Fruit fly (Drosophila melanogaster) whole organism, embryonic: ENCODE results near the gene Trm1.

Source experiments
- B-H1 ChIP-seq: fragments of 200-800 bp; sonication (Bioruptor generic); IDR thresholded peaks from 3 replicates; pipeline ENCODE4 v1.3.6; 2022; ENCODE audit warnings: missing biosample characterization, missing genetic modification characterization
- B-H2 ChIP-seq: fragments of 200-800 bp; sonication (Bioruptor generic); optimal IDR thresholded peaks from 2 replicates; lab custom pipeline; 2018; ENCODE audit warnings: missing biosample characterization, mild to moderate bottlenecking, missing genetic modification characterization
- BtbVII ChIP-seq: fragments of 200-800 bp; sonication (Bioruptor generic); optimal IDR thresholded peaks from 3 replicates; lab custom pipeline; 2017; ENCODE audit warnings: missing biosample characterization, mild to moderate bottlenecking, missing genetic modification characterization
- CG11093 ChIP-seq: fragments of 200-800 bp; sonication (Bioruptor generic); IDR thresholded peaks from 3 replicates; pipeline ENCODE4 v1.3.6; 2022; ENCODE audit warnings: missing biosample characterization, missing genetic modification characterization
- CG15696 ChIP-seq: fragments of 200-800 bp; sonication (Bioruptor generic); optimal IDR thresholded peaks from 2 replicates; lab custom pipeline; 2019; ENCODE audit warnings: missing biosample characterization, mild to moderate bottlenecking, missing genetic modification characterization, moderate library complexity
- CG3065 ChIP-seq: fragments of 200-800 bp; sonication (Bioruptor generic); optimal IDR thresholded peaks from 2 replicates; lab custom pipeline; 2016; ENCODE audit warnings: missing biosample characterization, missing genetic modification characterization
- CG33213 ChIP-seq: fragments of 200-800 bp; sonication (Bioruptor generic); optimal IDR thresholded peaks from 3 replicates; lab custom pipeline; 2016; ENCODE audit warnings: missing biosample characterization, missing genetic modification characterization
- CG34376 ChIP-seq: fragments of 200-800 bp; sonication (Bioruptor generic); optimal IDR thresholded peaks from 2 replicates; lab custom pipeline; 2018; ENCODE audit warnings: missing biosample characterization, mild to moderate bottlenecking, missing genetic modification characterization
- CG4707 ChIP-seq: fragments of 200-800 bp; sonication (Bioruptor generic); optimal IDR thresholded peaks from 2 replicates; lab custom pipeline; 2018; ENCODE audit warnings: missing biosample characterization, mild to moderate bottlenecking, missing genetic modification characterization, moderate library complexity
- CG6683 ChIP-seq: fragments of 200-800 bp; sonication (Bioruptor generic); optimal IDR thresholded peaks from 2 replicates; lab custom pipeline; 2017; ENCODE audit warnings: missing biosample characterization, mild to moderate bottlenecking, missing genetic modification characterization, missing genetic modification reagents
- CG7745 ChIP-seq: fragments of 200-800 bp; sonication (Bioruptor generic); optimal IDR thresholded peaks from 2 replicates; lab custom pipeline; 2018; ENCODE audit warnings: missing biosample characterization, mild to moderate bottlenecking, missing genetic modification characterization, moderate library complexity
- CG7839 ChIP-seq: fragments of 200-800 bp; sonication (Bioruptor generic); optimal IDR thresholded peaks from 3 replicates; lab custom pipeline; 2018; ENCODE audit warnings: missing biosample characterization, mild to moderate bottlenecking, missing genetic modification characterization, moderate library complexity
- CG7963 ChIP-seq: fragments of 200-800 bp; sonication (Bioruptor generic); IDR thresholded peaks from 3 replicates; pipeline ENCODE4 v1.3.6; 2022; ENCODE audit warnings: missing biosample characterization, missing genetic modification characterization; ENCODE audit not compliant: partially characterized antibody
- CHES-1-like ChIP-seq: fragments of 200-800 bp; sonication (Bioruptor generic); optimal IDR thresholded peaks from 2 replicates; lab custom pipeline; 2016; ENCODE audit warnings: missing biosample characterization, missing genetic modification characterization
- CkIIα-i1 ChIP-seq: fragments of 200-800 bp; sonication (Bioruptor generic); IDR thresholded peaks from 2 replicates; pipeline ENCODE4 v1.3.6; 2022; ENCODE audit warnings: missing biosample characterization, missing genetic modification characterization
- D19B ChIP-seq: fragments of 200-800 bp; sonication (Bioruptor generic); optimal IDR thresholded peaks from 2 replicates; lab custom pipeline; 2017; ENCODE audit warnings: missing biosample characterization, mild to moderate bottlenecking, missing genetic modification characterization
- Dek ChIP-seq: fragments of 200-800 bp; sonication (Bioruptor generic); optimal IDR thresholded peaks from 3 replicates; lab custom pipeline; 2019; ENCODE audit warnings: missing biosample characterization, mild to moderate bottlenecking, missing genetic modification characterization, moderate library complexity
- Dll ChIP-seq: fragments of 200-800 bp; sonication (Bioruptor generic); IDR thresholded peaks from 4 replicates; pipeline ENCODE4 v1.3.6; 2022; ENCODE audit warnings: missing biosample characterization, missing genetic modification characterization; ENCODE audit not compliant: partially characterized antibody
- Fer2 ChIP-seq: fragments of 200-800 bp; sonication (Bioruptor generic); optimal IDR thresholded peaks from 2 replicates; lab custom pipeline; 2018; ENCODE audit warnings: missing biosample characterization, mild to moderate bottlenecking, missing genetic modification characterization, moderate library complexity
- Lpt ChIP-seq: fragments of >200 bp; optimal IDR thresholded peaks from 2 replicates; lab custom pipeline; 2018; ENCODE audit warnings: missing biosample characterization, missing genetic modification characterization
- MTF-1 ChIP-seq: fragments of 200-800 bp; sonication (Bioruptor generic); optimal IDR thresholded peaks from 2 replicates; lab custom pipeline; 2018; ENCODE audit warnings: missing biosample characterization, mild to moderate bottlenecking, missing genetic modification characterization, borderline replicate concordance
- Max ChIP-seq: fragments of 200-800 bp; sonication (Bioruptor generic); optimal IDR thresholded peaks from 2 replicates; lab custom pipeline; 2016; ENCODE audit warnings: missing biosample characterization, mild to moderate bottlenecking, missing genetic modification characterization
- Mrtf ChIP-seq: fragments of 200-800 bp; sonication (Bioruptor generic); IDR thresholded peaks from 3 replicates; pipeline ENCODE4 v1.3.6; 2022; ENCODE audit warnings: missing biosample characterization, missing genetic modification characterization
- NC2α ChIP-seq: fragments of 200-800 bp; sonication (Bioruptor generic); optimal IDR thresholded peaks from 2 replicates; lab custom pipeline; 2016; ENCODE audit warnings: missing biosample characterization, missing genetic modification characterization
- Neu2 ChIP-seq: fragments of 200-800 bp; sonication (Bioruptor generic); optimal IDR thresholded peaks from 3 replicates; lab custom pipeline; 2016; ENCODE audit warnings: missing biosample characterization, missing genetic modification characterization, borderline replicate concordance
- NfI ChIP-seq: fragments of 200-800 bp; sonication (Bioruptor generic); optimal IDR thresholded peaks from 3 replicates; lab custom pipeline; 2018; ENCODE audit warnings: missing biosample characterization, mild to moderate bottlenecking, missing genetic modification characterization, moderate library complexity
- Ptx1 ChIP-seq: fragments of 200-800 bp; sonication (Bioruptor generic); IDR thresholded peaks from 2 replicates; pipeline ENCODE4 v1.3.6; 2022; ENCODE audit warnings: missing biosample characterization, missing genetic modification characterization
- Ssrp ChIP-seq: fragments of 200-800 bp; sonication (Bioruptor generic); optimal IDR thresholded peaks from 2 replicates; lab custom pipeline; 2018; ENCODE audit warnings: missing biosample characterization, mild to moderate bottlenecking, missing genetic modification characterization, moderate library complexity
- Trl ChIP-seq, 3 experiments: fragments of >200 bp in 2 of 3; fragments of 200-800 bp in 1 of 3; sonication (Bioruptor generic) in 1 of 3; optimal IDR thresholded peaks; 2 replicates in 1 of 3; 3 replicates in 2 of 3; lab custom pipeline; 2016 to 2017; ENCODE audit warnings: missing biosample characterization in 1 of 3, missing genetic modification characterization in 1 of 3
- br ChIP-seq: fragments of >200 bp; optimal IDR thresholded peaks from 2 replicates; lab custom pipeline; 2017
- btn ChIP-seq: fragments of 200-800 bp; sonication (Bioruptor generic); optimal IDR thresholded peaks from 2 replicates; lab custom pipeline; 2016; ENCODE audit warnings: missing biosample characterization, missing genetic modification characterization
- chinmo ChIP-seq: fragments of 200-800 bp; sonication (Bioruptor generic); IDR thresholded peaks from 4 replicates; pipeline ENCODE4 v1.3.6; 2022; ENCODE audit warnings: missing biosample characterization, missing genetic modification characterization; ENCODE audit not compliant: partially characterized antibody
- ftz-f1 ChIP-seq: fragments of 200-800 bp; sonication (Bioruptor generic); optimal IDR thresholded peaks from 2 replicates; lab custom pipeline; 2016; ENCODE audit warnings: missing biosample characterization, missing genetic modification characterization
- grau ChIP-seq: fragments of 200-800 bp; optimal IDR thresholded peaks from 3 replicates; lab custom pipeline; 2019; ENCODE audit warnings: missing biosample characterization, mild to moderate bottlenecking, missing genetic modification characterization, moderate library complexity
- hb ChIP-seq: fragments of 200-800 bp; sonication (Bioruptor generic); IDR thresholded peaks from 3 replicates; pipeline ENCODE4 v1.3.6; 2022; ENCODE audit warnings: missing biosample characterization, missing genetic modification characterization; ENCODE audit not compliant: partially characterized antibody
- inv ChIP-seq: fragments of 200-800 bp; sonication (Bioruptor generic); IDR thresholded peaks from 2 replicates; pipeline ENCODE4 v1.3.6; 2022; ENCODE audit warnings: missing biosample characterization, missing genetic modification characterization; ENCODE audit not compliant: partially characterized antibody
- kay ChIP-seq: fragments of 200-800 bp; sonication (Bioruptor generic); optimal IDR thresholded peaks from 2 replicates; lab custom pipeline; 2016; ENCODE audit warnings: missing biosample characterization, missing genetic modification characterization
- ken ChIP-seq: fragments of 200-800 bp; sonication (Bioruptor generic); IDR thresholded peaks from 3 replicates; pipeline ENCODE4 v1.3.6; 2022; ENCODE audit warnings: missing biosample characterization, missing genetic modification characterization
- lola ChIP-seq, 3 experiments: fragments of >200 bp in 2 of 3; fragments of 200-800 bp in 1 of 3; sonication (Bioruptor generic) in 1 of 3; optimal IDR thresholded peaks; 2 replicates each; lab custom pipeline; 2017 to 2019; ENCODE audit warnings: missing biosample characterization in 3 of 3, missing genetic modification characterization in 3 of 3, mild to moderate bottlenecking in 1 of 3, moderate library complexity in 1 of 3
- nom ChIP-seq: fragments of 200-800 bp; sonication (Bioruptor generic); optimal IDR thresholded peaks from 2 replicates; lab custom pipeline; 2017; ENCODE audit warnings: missing biosample characterization, missing genetic modification characterization, mild to moderate bottlenecking, moderate library complexity, missing genetic modification reagents
- odd ChIP-seq: fragments of 200-800 bp; sonication (Bioruptor generic); optimal IDR thresholded peaks from 2 replicates; lab custom pipeline; 2017; ENCODE audit warnings: missing biosample characterization, mild to moderate bottlenecking, missing genetic modification characterization
- pros ChIP-seq: fragments of 200-800 bp; sonication (Bioruptor generic); optimal IDR thresholded peaks from 3 replicates; lab custom pipeline; 2019; ENCODE audit warnings: missing biosample characterization, mild to moderate bottlenecking, missing genetic modification characterization, moderate library complexity
- sd ChIP-seq: fragments of 200-800 bp; sonication (Bioruptor generic); optimal IDR thresholded peaks from 3 replicates; lab custom pipeline; 2018; ENCODE audit warnings: missing biosample characterization, mild to moderate bottlenecking, missing genetic modification characterization, moderate library complexity
- sob ChIP-seq: fragments of 200-800 bp; sonication (Bioruptor generic); IDR thresholded peaks from 2 replicates; pipeline ENCODE4 v1.3.6; 2022; ENCODE audit warnings: missing biosample characterization, missing genetic modification characterization
- stwl ChIP-seq: fragments of 200-800 bp; sonication (Bioruptor generic); optimal IDR thresholded peaks from 3 replicates; lab custom pipeline; 2018; ENCODE audit warnings: missing biosample characterization, mild to moderate bottlenecking, missing genetic modification characterization, moderate library complexity
- toy ChIP-seq: fragments of 200-800 bp; sonication (Bioruptor generic); IDR thresholded peaks from 2 replicates; pipeline ENCODE4 v1.3.6; 2022; ENCODE audit warnings: missing biosample characterization, missing genetic modification characterization
- vfl ChIP-seq: fragments of 200-800 bp; sonication (Bioruptor generic); optimal IDR thresholded peaks from 2 replicates; lab custom pipeline; 2016; ENCODE audit warnings: missing biosample characterization, missing genetic modification characterization
- wdn ChIP-seq: fragments of 200-800 bp; sonication (Bioruptor generic); IDR thresholded peaks from 2 replicates; pipeline ENCODE4 v1.3.6; 2022; ENCODE audit warnings: missing biosample characterization, missing genetic modification characterization
- z ChIP-seq: fragments of 200-800 bp; sonication (Bioruptor generic); IDR thresholded peaks from 3 replicates; pipeline ENCODE4 v1.3.6; 2022; ENCODE audit warnings: missing biosample characterization, missing genetic modification characterization
- zen2 ChIP-seq: fragments of 200-800 bp; sonication (Bioruptor generic); IDR thresholded peaks from 3 replicates; pipeline ENCODE4 v1.3.6; 2022; ENCODE audit warnings: missing biosample characterization, missing genetic modification characterization; ENCODE audit not compliant: partially characterized antibody

Gene Trm1

dm6 chr2L:12475308-12475707 is 47.5 kb downstream of the Trm1 start (continued):
- no peak for TF ChIP-seq NfI (GFP tag; lab: Kevin White, UChicago)
- TF ChIP-seq CG3065 (GFP tag; lab: Kevin White, UChicago) = no peak
- peak; percentile 19 for TF ChIP-seq vfl
- no peak for TF ChIP-seq lola (GFP tag; optimal IDR thresholded peaks at IDR 0.05; lab: Kevin White, UChicago)
- no peak; the same call in 2 of the 3 replicates for TF ChIP-seq B-H1
- no peak for TF ChIP-seq br (lab: Kevin White, UChicago)
- peak; percentile 68 for TF ChIP-seq BtbVII (GFP tag; lab: Kevin White, UChicago)
- TF ChIP-seq ftz-f1 (GFP tag; lab: Kevin White, UChicago) = peak; percentile 73
- TF ChIP-seq odd (GFP tag; lab: Kevin White, UChicago) = peak; percentile 42
- no peak for TF ChIP-seq chinmo (GFP tag; lab: Robert Waterston, UW)
- TF ChIP-seq CG11093 (GFP tag; lab: Robert Waterston, UW) = no peak
- no peak for TF ChIP-seq NC2α
- TF ChIP-seq sob (GFP tag; lab: Robert Waterston, UW) = peak; percentile 41; the same call in 1 of the 2 replicates
- peak; percentile 10 for TF ChIP-seq Fer2 (tag; lab: Kevin White, UChicago)
- TF ChIP-seq Ptx1 = no peak
- TF ChIP-seq Neu2 (GFP tag; lab: Kevin White, UChicago) = no peak
- no peak for TF ChIP-seq CG33213
- TF ChIP-seq D19B = no peak
- TF ChIP-seq Ssrp (tag; lab: Kevin White, UChicago) = no peak
- TF ChIP-seq Lpt (GFP tag; lab: Kevin White, UChicago) = no peak
- no peak for TF ChIP-seq kay
- TF ChIP-seq CG7963 = no peak
- TF ChIP-seq CG6683 = peak; percentile 5
- TF ChIP-seq CG34376 = peak; percentile 73
- TF ChIP-seq pros (GFP tag; lab: Kevin White, UChicago) = no peak
- peak; percentile 24 for TF ChIP-seq grau (tag; lab: Kevin White, UChicago)
- no peak for TF ChIP-seq z
- TF ChIP-seq MTF-1 (GFP tag; lab: Kevin White, UChicago) = peak; percentile 49
- peak; percentile 26 for TF ChIP-seq CG7839
- TF ChIP-seq Mrtf (GFP tag; lab: Robert Waterston, UW) = no peak
- peak; percentile 75 for TF ChIP-seq B-H2 (GFP tag; lab: Kevin White, UChicago)
- no peak for TF ChIP-seq zen2 (GFP tag; lab: Robert Waterston, UW)
- TF ChIP-seq hb (GFP tag; lab: Robert Waterston, UW) = no peak
- no peak for TF ChIP-seq CG7745 (tag; lab: Kevin White, UChicago)
- TF ChIP-seq CkIIα-i1 (GFP tag; lab: Robert Waterston, UW) = no peak
- peak; percentile 28 for TF ChIP-seq nom
- TF ChIP-seq CG15696 (tag; lab: Kevin White, UChicago) = peak; percentile 7
- no peak for TF ChIP-seq Max (GFP tag; lab: Kevin White, UChicago)
- no peak for TF ChIP-seq toy (GFP tag; lab: Robert Waterston, UW)
- TF ChIP-seq sd (tag; lab: Kevin White, UChicago) = peak; percentile 95
- TF ChIP-seq inv (GFP tag; lab: Robert Waterston, UW) = no peak
- TF ChIP-seq ken (GFP tag; lab: Robert Waterston, UW) = no peak
- peak; percentile 26 for TF ChIP-seq CG4707 (GFP tag; lab: Kevin White, UChicago)
- no peak for TF ChIP-seq Trl (optimal IDR thresholded peaks at IDR 0.05; lab: Kevin White, UChicago)
- TF ChIP-seq Trl (GFP tag; optimal IDR thresholded peaks at IDR 0.05; lab: Kevin White, UChicago) = no peak
- TF ChIP-seq btn (GFP tag; lab: Kevin White, UChicago) = no peak
- no peak for TF ChIP-seq CHES-1-like (GFP tag; lab: Kevin White, UChicago)
- TF ChIP-seq stwl (tag; lab: Kevin White, UChicago) = no peak
- TF ChIP-seq wdn (GFP tag; lab: Robert Waterston, UW) = no peak
- TF ChIP-seq Dek (tag; lab: Kevin White, UChicago) = no peak
- no peak for TF ChIP-seq Dll (GFP tag; lab: Robert Waterston, UW)
